Worm (Caenorhabditis elegans): Measurements from ENCODE around the gene daf-36.

DNA sequence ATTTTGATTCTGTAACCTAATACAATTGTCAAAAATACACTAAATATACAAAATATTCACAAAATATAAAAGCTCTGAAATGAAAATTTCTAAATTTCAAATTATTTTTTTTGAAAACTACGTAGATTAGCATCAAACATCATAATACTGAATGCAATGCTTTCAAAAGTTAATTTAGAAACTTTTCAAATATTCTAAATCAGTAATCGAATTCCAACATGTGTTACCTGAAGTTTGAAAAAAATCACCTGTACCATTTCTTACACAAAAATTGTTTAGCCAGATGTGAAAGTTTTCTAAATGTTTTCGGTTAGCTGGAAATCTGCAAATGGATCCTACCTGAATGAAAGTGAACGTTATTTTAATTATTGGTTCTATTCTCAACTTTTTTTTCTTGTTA lies 3.5 kb downstream of the daf-36 start, which contains the start of gene C12D8.20:
- TF ChIP-seq elt-3 (tag; optimal IDR thresholded peaks at IDR 0.05) (no peak), unc-55 (GFP tag; optimal IDR thresholded peaks at IDR 0.05) (no peak), nhr-10 (tag; optimal IDR thresholded peaks at IDR 0.05) (no peak), blmp-1 (tag; optimal IDR thresholded peaks at IDR 0.05; ENCODE audit: insufficient read depth) (no peak), skn-1 (tag; optimal IDR thresholded peaks at IDR 0.05) (no peak), nhr-11 (tag; optimal IDR thresholded peaks at IDR 0.05) (no peak), fos-1 (tag; optimal IDR thresholded peaks at IDR 0.05) (no peak), lin-39 (tag; optimal IDR thresholded peaks at IDR 0.05) (no peak), alr-1 (tag; optimal IDR thresholded peaks at IDR 0.05) (no peak), aly-2 (tag; optimal IDR thresholded peaks at IDR 0.05) (no peak)
